Worm (Caenorhabditis elegans) whole organism, L4 larva: ENCODE measurements around the gene ZK370.6.

ENCODE experiments used
- F10B5.3 ChIP-seq: sonication (generic microtip); optimal IDR thresholded peaks from 2 replicates; lab custom pipeline; 2016; ENCODE audit warnings: mild to moderate bottlenecking, missing genetic modification characterization, missing compliant biosample characterization
- F44E2.7 ChIP-seq: fragments of 200-800 bp; sonication (Bioruptor generic); IDR thresholded peaks from 2 replicates; pipeline ENCODE4 v2.1.2; 2022; ENCODE audit warnings: missing genetic modification characterization, missing compliant biosample characterization
- F49E8.2 ChIP-seq: sonication (generic microtip); optimal IDR thresholded peaks from 2 replicates; lab custom pipeline; 2016; ENCODE audit warnings: missing compliant biosample characterization, mild to moderate bottlenecking, missing genetic modification characterization, borderline replicate concordance
- T20F7.1 ChIP-seq: fragments of 200-800 bp; sonication (Bioruptor generic); optimal IDR thresholded peaks from 2 replicates; lab custom pipeline; 2018; ENCODE audit warnings: mild to moderate bottlenecking, missing genetic modification characterization, missing compliant biosample characterization
- Y105C5A.15 ChIP-seq: fragments of 200-800 bp; sonication (Bioruptor generic); IDR thresholded peaks from 2 replicates; pipeline ENCODE4 v1.3.6; 2022; ENCODE audit warnings: missing genetic modification characterization, missing compliant biosample characterization
- Y48G9A.11 ChIP-seq: fragments of 200-800 bp; sonication (Bioruptor generic); IDR thresholded peaks from 2 replicates; pipeline ENCODE4 v1.3.6; 2022; ENCODE audit warnings: missing genetic modification reagents, missing genetic modification characterization, missing compliant biosample characterization
- aha-1 ChIP-seq: fragments of 150-350 bp; peaks from one replicate; lab custom pipeline; 2014; ENCODE audit warnings: missing biosample characterization, missing genetic modification characterization
- aly-2 ChIP-seq: sonication (generic microtip); optimal IDR thresholded peaks from 2 replicates; lab custom pipeline; 2018; ENCODE audit warnings: missing biosample characterization, missing genetic modification characterization
- ama-1 ChIP-seq: fragments of 150-350 bp; optimal IDR thresholded peaks from 2 replicates; lab custom pipeline; 2014; ENCODE audit warnings: inconsistent platforms, mixed read lengths
- arid-1 ChIP-seq: fragments of 200-800 bp; sonication (Bioruptor generic); conservative IDR thresholded peaks from 2 replicates; pipeline ENCODE4 v1.3.6; 2022; ENCODE audit warnings: missing genetic modification reagents, missing genetic modification characterization, missing compliant biosample characterization
- ceh-20 ChIP-seq: fragments of 200-800 bp; sonication (Bioruptor generic); IDR thresholded peaks from 2 replicates; pipeline ENCODE4 v1.3.6; 2022; ENCODE audit warnings: missing genetic modification reagents, missing genetic modification characterization, missing compliant biosample characterization
- ces-1 ChIP-seq: fragments of 150-350 bp; sonication (generic microtip); optimal IDR thresholded peaks from 4 replicates; lab custom pipeline; 2014; ENCODE audit warnings: missing biosample characterization, missing genetic modification reagents, missing genetic modification characterization
- cey-2 ChIP-seq: sonication (generic microtip); optimal IDR thresholded peaks from 3 replicates; lab custom pipeline; 2017; ENCODE audit warnings: missing genetic modification characterization, mild to moderate bottlenecking, missing compliant biosample characterization, antibody characterized with exemption, borderline replicate concordance; ENCODE audit not compliant: insufficient read depth
- daf-12 ChIP-seq: fragments of 150-350 bp; optimal IDR thresholded peaks from 2 replicates; lab custom pipeline; 2014; ENCODE audit warnings: missing biosample characterization, missing genetic modification reagents, missing genetic modification characterization
- daf-16 ChIP-seq, 3 experiments: sonication (generic microtip); optimal IDR thresholded peaks; 2 replicates each; lab custom pipeline; 2016 to 2017; ENCODE audit warnings: missing genetic modification characterization in 3 of 3, missing genetic modification reagents in 3 of 3, mild to moderate bottlenecking in 2 of 3, missing compliant biosample characterization in 2 of 3, missing biosample characterization in 1 of 3, moderate library complexity in 1 of 3
- dpl-1 ChIP-seq: fragments of 150-350 bp; optimal IDR thresholded peaks from 2 replicates; lab custom pipeline; 2014; ENCODE audit warnings: missing biosample characterization, missing genetic modification reagents, missing genetic modification characterization
- duxl-1 ChIP-seq: sonication (generic microtip); optimal IDR thresholded peaks from 2 replicates; lab custom pipeline; 2016; ENCODE audit warnings: mild to moderate bottlenecking, missing genetic modification characterization, moderate library complexity, missing compliant biosample characterization; ENCODE audit not compliant: poor library complexity
- gei-8 ChIP-seq: fragments of 200-800 bp; sonication (Bioruptor generic); optimal IDR thresholded peaks from 2 replicates; lab custom pipeline; 2018; ENCODE audit warnings: mild to moderate bottlenecking, missing genetic modification characterization, missing compliant biosample characterization
- hif-1 ChIP-seq, 2 experiments: sonication (generic microtip); optimal IDR thresholded peaks; 2 replicates each; lab custom pipeline; 2016 to 2017; ENCODE audit warnings: missing compliant biosample characterization in 2 of 2, missing genetic modification characterization in 2 of 2, missing genetic modification reagents in 2 of 2, missing genotype in 2 of 2, mild to moderate bottlenecking in 1 of 2
- hlh-11 ChIP-seq: fragments of 200-800 bp; sonication (Bioruptor generic); optimal IDR thresholded peaks from 2 replicates; lab custom pipeline; 2018; ENCODE audit warnings: mild to moderate bottlenecking, missing genetic modification characterization, missing compliant biosample characterization
- hlh-30 ChIP-seq: sonication (generic microtip); optimal IDR thresholded peaks from 2 replicates; lab custom pipeline; 2017; ENCODE audit warnings: antibody characterized with exemption, mild to moderate bottlenecking, missing genetic modification characterization, missing compliant biosample characterization; ENCODE audit not compliant: insufficient read depth
- hmg-1.1 ChIP-seq: fragments of 200-800 bp; sonication (Bioruptor generic); IDR thresholded peaks from 2 replicates; pipeline ENCODE4 v1.3.6; 2022; ENCODE audit warnings: missing genetic modification reagents, missing genetic modification characterization, missing compliant biosample characterization
- lim-7 ChIP-seq: fragments of 200-800 bp; sonication (Bioruptor generic); IDR thresholded peaks from 2 replicates; pipeline ENCODE4 v1.3.6; 2022; ENCODE audit warnings: missing genetic modification characterization, missing compliant biosample characterization
- lin-13 ChIP-seq: fragments of 150-350 bp; optimal IDR thresholded peaks from 2 replicates; lab custom pipeline; 2014; ENCODE audit warnings: missing biosample characterization, missing genetic modification reagents, missing genetic modification characterization
- lin-15B ChIP-seq: fragments of 150-350 bp; sonication (generic microtip); optimal IDR thresholded peaks from 3 replicates; lab custom pipeline; 2014; ENCODE audit warnings: missing biosample characterization, missing genetic modification characterization
- lin-38 ChIP-seq: fragments of 200-800 bp; sonication (Bioruptor generic); IDR thresholded peaks from 2 replicates; pipeline ENCODE4 v1.3.6; 2022; ENCODE audit warnings: missing genetic modification reagents, missing genetic modification characterization, missing compliant biosample characterization
- lir-3 ChIP-seq: sonication (generic microtip); optimal IDR thresholded peaks from 2 replicates; lab custom pipeline; 2016; ENCODE audit warnings: mild to moderate bottlenecking, missing genetic modification characterization, missing compliant biosample characterization
- lsy-2 ChIP-seq, 2 experiments: fragments of 150-350 bp in 1 of 2; sonication (generic microtip) in 1 of 2; optimal IDR thresholded peaks; 2 replicates each; lab custom pipeline; 2014 to 2017; ENCODE audit warnings: missing biosample characterization in 2 of 2, missing genetic modification characterization in 2 of 2
- mdt-29 ChIP-seq: fragments of 200-800 bp; sonication (Bioruptor generic); IDR thresholded peaks from 2 replicates; pipeline ENCODE4 v1.3.6; 2022; ENCODE audit warnings: missing genetic modification reagents, missing genetic modification characterization, missing compliant biosample characterization
- mep-1 ChIP-seq: fragments of 150-350 bp; sonication (generic microtip); optimal IDR thresholded peaks from 3 replicates; lab custom pipeline; 2014; ENCODE audit warnings: missing biosample characterization, missing genetic modification characterization
- mes-2 ChIP-seq: sonication (generic microtip); optimal IDR thresholded peaks from 2 replicates; lab custom pipeline; 2016; ENCODE audit warnings: missing genotype, mild to moderate bottlenecking, missing genetic modification characterization, missing compliant biosample characterization; ENCODE audit not compliant: poor library complexity, severe bottlenecking
- mxl-3 ChIP-seq: fragments of 200-800 bp; sonication (Bioruptor generic); optimal IDR thresholded peaks from 2 replicates; lab custom pipeline; 2018; ENCODE audit warnings: mild to moderate bottlenecking, missing genetic modification characterization, missing compliant biosample characterization
- nhr-11 ChIP-seq: fragments of 150-350 bp; optimal IDR thresholded peaks from 2 replicates; lab custom pipeline; 2014; ENCODE audit warnings: missing biosample characterization, missing genetic modification characterization
- nhr-111 ChIP-seq: fragments of 200-800 bp; sonication (Bioruptor generic); optimal IDR thresholded peaks from 2 replicates; lab custom pipeline; 2018; ENCODE audit warnings: mild to moderate bottlenecking, missing genetic modification characterization, missing compliant biosample characterization
- nhr-28 ChIP-seq: fragments of 150-350 bp; optimal IDR thresholded peaks from 2 replicates; lab custom pipeline; 2014; ENCODE audit warnings: missing biosample characterization, missing genetic modification characterization
- nhr-42 ChIP-seq: fragments of 200-800 bp; sonication (Bioruptor generic); IDR thresholded peaks from 2 replicates; pipeline ENCODE4 v1.3.6; 2022; ENCODE audit warnings: missing genetic modification characterization, missing compliant biosample characterization
- nhr-6 ChIP-seq: fragments of 150-350 bp; optimal IDR thresholded peaks from 2 replicates; lab custom pipeline; 2014; ENCODE audit warnings: missing biosample characterization, missing genetic modification characterization
- pha-4 ChIP-seq, 2 experiments: fragments of 150-350 bp in 1 of 2; fragments of 200-800 bp in 1 of 2; sonication (Bioruptor generic) in 1 of 2; IDR thresholded peaks in 1 of 2; optimal IDR thresholded peaks in 1 of 2; 2 replicates each; pipeline versions ENCODE4 v1.3.6 to Lab custom; 2014 to 2022; ENCODE audit warnings: missing genetic modification characterization in 2 of 2, missing genetic modification reagents in 2 of 2, missing biosample characterization in 1 of 2, missing compliant biosample characterization in 1 of 2
- rbr-2 ChIP-seq: sonication (generic microtip); optimal IDR thresholded peaks from 2 replicates; lab custom pipeline; 2016; ENCODE audit warnings: missing genotype, missing genetic modification characterization, missing compliant biosample characterization
- saeg-2 ChIP-seq: fragments of 200-800 bp; sonication (Bioruptor generic); IDR thresholded peaks from 2 replicates; pipeline ENCODE4 v1.3.6; 2022; ENCODE audit warnings: missing genetic modification reagents, missing genetic modification characterization, missing compliant biosample characterization
- snpc-4 ChIP-seq: fragments of 150-350 bp; optimal IDR thresholded peaks from 2 replicates; lab custom pipeline; 2014; ENCODE audit warnings: missing biosample characterization, missing genetic modification characterization
- spr-1 ChIP-seq: sonication (generic microtip); optimal IDR thresholded peaks from 2 replicates; lab custom pipeline; 2016; ENCODE audit warnings: mild to moderate bottlenecking, missing genetic modification characterization, missing compliant biosample characterization
- unc-130 ChIP-seq: sonication (generic microtip); optimal IDR thresholded peaks from 2 replicates; lab custom pipeline; 2016; ENCODE audit warnings: missing genetic modification reagents, missing genetic modification characterization, missing compliant biosample characterization
- unc-39 ChIP-seq: sonication (generic microtip); optimal IDR thresholded peaks from 2 replicates; lab custom pipeline; 2017; ENCODE audit warnings: missing biosample characterization, missing genetic modification characterization
- zfp-2 ChIP-seq: sonication (generic microtip); optimal IDR thresholded peaks from 2 replicates; lab custom pipeline; 2016; ENCODE audit warnings: mild to moderate bottlenecking, missing genetic modification characterization, missing compliant biosample characterization

ZK370.6 gene

ce11 chrIII:8770243-8770642 is 26.6 kb upstream of the ZK370.6 start:
- TF ChIP-seq hlh-11 (tag; lab: Kevin White, UChicago) = peak; percentile 15
- 0 out of 2 replicates have a peak, but pooled peaks have one; percentile 43 for TF ChIP-seq Y105C5A.15 (GFP tag; lab: Robert Waterston, UW)
- TF ChIP-seq duxl-1 (tag; lab: Kevin White, UChicago) = no peak
- no peak for TF ChIP-seq nhr-28 (tag; lab: Kevin White, UChicago)
- no peak for TF ChIP-seq F44E2.7 (GFP tag; lab: Robert Waterston, UW)

ce11 chrIII:8769253-8769652 is 25.6 kb upstream of the ZK370.6 start, which contains the start of gene K02D10.1:
Gene K02D10.1, plus strand, starts transcription at chrIII:8769536.
- TF ChIP-seq spr-1 (tag; lab: Kevin White, UChicago) (no peak), aha-1 (tag; lab: Kevin White, UChicago) (peak; percentile 81), aly-2 (no peak), nhr-42 (no peak), daf-16 (GFP tag; optimal IDR thresholded peaks at IDR 0.05; lab: Kevin White, UChicago) (no peak), daf-16 (tag; optimal IDR thresholded peaks at IDR 0.05; lab: Kevin White, UChicago) (peak; percentile 26), pha-4 (GFP tag; IDR thresholded peaks at IDR 0.05; lab: Robert Waterston, UW) (no peak), pha-4 (tag; optimal IDR thresholded peaks at IDR 0.05; lab: Kevin White, UChicago) (no peak), lim-7 (GFP tag; lab: Robert Waterston, UW) (no peak), lir-3 (no peak), lsy-2 (tag; optimal IDR thresholded peaks at IDR 0.05; lab: Kevin White, UChicago) (peak in 1 of 2 experiments; percentile 1), ama-1 (lab: Kevin White, UChicago) (peak; percentile 64)

DNA sequence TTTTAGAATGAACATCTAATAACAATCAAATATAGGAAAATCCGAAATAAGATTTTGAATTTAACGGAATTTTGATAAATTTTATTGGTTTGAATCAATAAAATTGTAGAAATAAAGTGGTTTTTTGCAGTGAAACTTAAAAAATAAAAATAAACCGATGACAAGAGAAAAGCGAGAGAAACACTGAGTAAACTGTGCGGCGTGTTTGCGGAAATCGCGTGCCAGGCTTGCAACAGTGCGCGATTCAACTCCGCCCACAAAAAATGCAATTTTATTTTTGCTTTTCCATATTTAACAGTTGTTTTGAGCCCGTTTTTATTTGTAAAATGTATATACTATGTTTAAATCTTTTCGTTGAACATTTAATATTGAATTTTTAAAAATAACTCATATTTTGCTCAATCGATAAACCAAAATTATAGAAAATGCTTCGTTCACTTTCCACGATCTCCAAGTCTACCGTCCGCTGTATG is 24.3 kb upstream of the ZK370.6 start, which contains the start of gene mtss-1:
TSS of gene mtss-1 (plus strand) at position 423 of the 473 bp plus-strand sequence.
- TF ChIP-seq lsy-2 (tag; optimal IDR thresholded peaks at IDR 0.05; lab: Kevin White, UChicago) (peak in 1 of 2 experiments; percentile 58), rbr-2 (tag; lab: Kevin White, UChicago) (peak; percentile 26), snpc-4 (no peak), unc-39 (no peak), hlh-30 (tag; lab: Kevin White, UChicago) (peak; percentile 50), lin-15B (no peak), spr-1 (tag; lab: Kevin White, UChicago) (peak; percentile 41), nhr-111 (GFP tag; lab: Kevin White, UChicago) (no peak), unc-130 (GFP tag; lab: Kevin White, UChicago) (peak; percentile 72), zfp-2 (no peak), F49E8.2 (no peak), nhr-11 (tag; lab: Kevin White, UChicago) (no peak), hif-1 (tag; optimal IDR thresholded peaks at IDR 0.05; lab: Kevin White, UChicago) (peak in 1 of 2 experiments; percentile 34), mep-1 (tag; lab: Kevin White, UChicago) (peak; percentile 59), T20F7.1 (GFP tag; lab: Kevin White, UChicago) (peak; percentile 42), lin-38 (GFP tag; lab: Robert Waterston, UW) (peak; percentile 67), dpl-1 (GFP tag; lab: Kevin White, UChicago) (peak; percentile 50), ces-1 (no peak), saeg-2 (no peak), mes-2 (tag; lab: Kevin White, UChicago) (peak; percentile 86), nhr-6 (peak; percentile 11), lin-13 (GFP tag; lab: Kevin White, UChicago) (no peak), arid-1 (GFP tag; lab: Robert Waterston, UW) (0 out of 2 replicates have a peak, but pooled peaks have one; percentile 53), ceh-20 (GFP tag; lab: Robert Waterston, UW) (no peak), hmg-1.1 (peak; percentile 65), cey-2 (tag; lab: Kevin White, UChicago) (no peak), daf-12 (no peak), mxl-3 (GFP tag; lab: Kevin White, UChicago) (peak; percentile 13), gei-8 (GFP tag; lab: Kevin White, UChicago) (no peak), hlh-11 (tag; lab: Kevin White, UChicago) (peak; percentile 33), F10B5.3 (tag; lab: Kevin White, UChicago) (no peak), nhr-28 (tag; lab: Kevin White, UChicago) (no peak), mdt-29 (no peak), Y48G9A.11 (GFP tag; lab: Robert Waterston, UW) (no peak)
